Worm (Caenorhabditis elegans) whole organism, young adult: ENCODE measurements around the gene F44A2.7.

ENCODE experiments used
- B0261.1 ChIP-seq: sonication (generic microtip); optimal IDR thresholded peaks from 2 replicates; lab custom pipeline; 2016; ENCODE audit warnings: mild to moderate bottlenecking, missing genetic modification characterization, moderate library complexity, missing compliant biosample characterization
- D2030.7 ChIP-seq: fragments of 200-800 bp; sonication (Bioruptor generic); IDR thresholded peaks from 2 replicates; pipeline ENCODE4 v1.3.6; 2022; ENCODE audit warnings: missing genetic modification reagents, missing genetic modification characterization, missing compliant biosample characterization
- F52B5.7 ChIP-seq: sonication (generic microtip); optimal IDR thresholded peaks from 2 replicates; lab custom pipeline; 2016; ENCODE audit warnings: mild to moderate bottlenecking, missing genetic modification characterization, missing compliant biosample characterization
- T07F8.4 ChIP-seq: sonication (generic microtip); optimal IDR thresholded peaks from 2 replicates; lab custom pipeline; 2016; ENCODE audit warnings: mild to moderate bottlenecking, missing genetic modification characterization, moderate library complexity, missing compliant biosample characterization
- T26A5.8 ChIP-seq: sonication (generic microtip); optimal IDR thresholded peaks from 2 replicates; lab custom pipeline; 2016; ENCODE audit warnings: missing genetic modification characterization, missing compliant biosample characterization
- Y67H2A.10 ChIP-seq: fragments of 200-800 bp; sonication (Bioruptor generic); conservative IDR thresholded peaks from 2 replicates; pipeline ENCODE4 v1.3.6; 2022; ENCODE audit warnings: missing genetic modification reagents, missing genetic modification characterization, missing compliant biosample characterization
- Y79H2A.3 ChIP-seq: fragments of 200-800 bp; sonication (Bioruptor generic); conservative IDR thresholded peaks from 2 replicates; pipeline ENCODE4 v1.3.6; 2022; ENCODE audit warnings: missing genetic modification reagents, missing genetic modification characterization, missing compliant biosample characterization
- Y95B8A.8 ChIP-seq: fragments of 200-800 bp; sonication (Bioruptor generic); IDR thresholded peaks from 2 replicates; pipeline ENCODE4 v1.3.6; 2022; ENCODE audit warnings: missing genetic modification reagents, missing genetic modification characterization, missing compliant biosample characterization
- ZK185.1 ChIP-seq: sonication (generic microtip); optimal IDR thresholded peaks from 2 replicates; lab custom pipeline; 2016; ENCODE audit warnings: mild to moderate bottlenecking, missing genetic modification characterization, missing compliant biosample characterization; ENCODE audit not compliant: poor library complexity, severe bottlenecking
- akir-1 ChIP-seq: fragments of 200-800 bp; sonication (Bioruptor generic); optimal IDR thresholded peaks from 2 replicates; lab custom pipeline; 2018; ENCODE audit warnings: mild to moderate bottlenecking, missing genetic modification characterization, moderate library complexity, missing compliant biosample characterization
- atf-7 ChIP-seq: sonication (generic microtip); optimal IDR thresholded peaks from 2 replicates; lab custom pipeline; 2017; ENCODE audit warnings: mild to moderate bottlenecking, missing genetic modification characterization, missing compliant biosample characterization
- attf-3 ChIP-seq: fragments of 200-800 bp; sonication (Bioruptor generic); conservative IDR thresholded peaks from 2 replicates; pipeline ENCODE4 v1.3.6; 2022; ENCODE audit warnings: missing genetic modification reagents, missing genetic modification characterization, missing compliant biosample characterization
- attf-5 ChIP-seq: fragments of 200-800 bp; sonication (Bioruptor generic); optimal IDR thresholded peaks from 2 replicates; lab custom pipeline; 2018; ENCODE audit warnings: mild to moderate bottlenecking, missing genetic modification characterization, missing compliant biosample characterization
- cebp-1 ChIP-seq, 2 experiments: fragments of 200-800 bp in 1 of 2; sonication (Bioruptor generic) in 1 of 2; sonication (generic microtip) in 1 of 2; IDR thresholded peaks in 1 of 2; optimal IDR thresholded peaks in 1 of 2; 2 replicates each; pipeline versions ENCODE4 v1.3.6 to Lab custom; 2017 to 2022; ENCODE audit warnings: missing compliant biosample characterization in 2 of 2, missing genetic modification characterization in 2 of 2, mild to moderate bottlenecking in 1 of 2, missing genetic modification reagents in 1 of 2, moderate library complexity in 1 of 2
- cebp-2 ChIP-seq: fragments of 200-800 bp; sonication (Bioruptor generic); IDR thresholded peaks from 2 replicates; pipeline ENCODE4 v1.3.6; 2022; ENCODE audit warnings: missing genetic modification characterization, missing compliant biosample characterization
- ceh-100 ChIP-seq: fragments of 200-800 bp; sonication (Bioruptor generic); IDR thresholded peaks from 2 replicates; pipeline ENCODE4 v1.3.6; 2022; ENCODE audit warnings: missing genetic modification reagents, missing genetic modification characterization, missing compliant biosample characterization
- ceh-27 ChIP-seq: fragments of 200-800 bp; sonication (Bioruptor generic); optimal IDR thresholded peaks from 2 replicates; lab custom pipeline; 2018; ENCODE audit warnings: mild to moderate bottlenecking, missing genetic modification characterization, moderate library complexity, missing compliant biosample characterization
- dpff-1 ChIP-seq: sonication (generic microtip); optimal IDR thresholded peaks from 2 replicates; lab custom pipeline; 2017; ENCODE audit warnings: mild to moderate bottlenecking, missing genetic modification characterization, missing compliant biosample characterization
- dpl-1 ChIP-seq: fragments of 150-350 bp; optimal IDR thresholded peaks from 2 replicates; lab custom pipeline; 2014; ENCODE audit warnings: missing biosample characterization, missing genetic modification reagents, missing genetic modification characterization
- egl-44 ChIP-seq: fragments of 200-800 bp; sonication (Bioruptor generic); IDR thresholded peaks from 2 replicates; pipeline ENCODE4 v1.3.6; 2022; ENCODE audit warnings: missing genetic modification reagents, missing genetic modification characterization, missing compliant biosample characterization
- ekl-4 ChIP-seq: fragments of 200-800 bp; sonication (Bioruptor generic); IDR thresholded peaks from 2 replicates; pipeline ENCODE4 v1.3.6; 2022; ENCODE audit warnings: missing genetic modification reagents, missing genetic modification characterization, missing compliant biosample characterization
- hlh-12 ChIP-seq: sonication (generic microtip); optimal IDR thresholded peaks from 2 replicates; lab custom pipeline; 2016; ENCODE audit warnings: missing genetic modification characterization, missing compliant biosample characterization
- hmg-20 ChIP-seq: fragments of 200-800 bp; sonication (Bioruptor generic); IDR thresholded peaks from 2 replicates; pipeline ENCODE4 v1.3.6; 2022; ENCODE audit warnings: missing genetic modification reagents, missing genetic modification characterization, missing compliant biosample characterization
- let-526 ChIP-seq: fragments of 200-800 bp; sonication (Bioruptor generic); IDR thresholded peaks from 2 replicates; pipeline ENCODE4 v1.3.6; 2022; ENCODE audit warnings: missing genetic modification reagents, missing genetic modification characterization, missing compliant biosample characterization
- lin-26 ChIP-seq: fragments of 200-800 bp; sonication (Bioruptor generic); IDR thresholded peaks from 2 replicates; pipeline ENCODE4 v1.3.6; 2022; ENCODE audit warnings: missing genetic modification reagents, missing genetic modification characterization, missing compliant biosample characterization
- lin-40 ChIP-seq: sonication (generic microtip); optimal IDR thresholded peaks from 2 replicates; lab custom pipeline; 2016; ENCODE audit warnings: missing genetic modification characterization, mild to moderate bottlenecking, missing compliant biosample characterization, missing genotype, missing genetic modification reagents
- lin-54 ChIP-seq: fragments of 200-800 bp; sonication (Bioruptor generic); optimal IDR thresholded peaks from 2 replicates; lab custom pipeline; 2018; ENCODE audit warnings: mild to moderate bottlenecking, missing genetic modification characterization, missing compliant biosample characterization
- mes-4 ChIP-seq: sonication (generic microtip); optimal IDR thresholded peaks from 2 replicates; lab custom pipeline; 2016; ENCODE audit warnings: missing genotype, missing genetic modification characterization, missing compliant biosample characterization
- nfya-1 ChIP-seq: sonication (generic microtip); optimal IDR thresholded peaks from 2 replicates; lab custom pipeline; 2017; ENCODE audit warnings: antibody characterized with exemption, missing compliant biosample characterization, missing genetic modification characterization, borderline replicate concordance; ENCODE audit not compliant: insufficient read depth
- nhr-80 ChIP-seq: sonication (generic microtip); optimal IDR thresholded peaks from 2 replicates; lab custom pipeline; 2016; ENCODE audit warnings: missing genetic modification characterization, missing compliant biosample characterization
- repo-1 ChIP-seq: sonication (generic microtip); optimal IDR thresholded peaks from 2 replicates; lab custom pipeline; 2017; ENCODE audit warnings: mild to moderate bottlenecking, missing genetic modification characterization, missing compliant biosample characterization
- sdz-38 ChIP-seq: sonication (generic microtip); optimal IDR thresholded peaks from 2 replicates; lab custom pipeline; 2016; ENCODE audit warnings: missing genotype, missing genetic modification characterization, missing compliant biosample characterization
- snpc-1.3 ChIP-seq: sonication (generic microtip); optimal IDR thresholded peaks from 2 replicates; lab custom pipeline; 2017; ENCODE audit warnings: missing genetic modification characterization, mild to moderate bottlenecking, missing compliant biosample characterization, antibody characterized with exemption, moderate library complexity, missing genotype, missing genetic modification reagents; ENCODE audit not compliant: insufficient read depth
- snpc-4 ChIP-seq, 5 experiments: fragments of 150-350 bp in 1 of 5; sonication (generic microtip) in 4 of 5; optimal IDR thresholded peaks; 2 replicates each; lab custom pipeline; 2014 to 2018; ENCODE audit warnings: missing genetic modification characterization in 5 of 5, missing biosample characterization in 3 of 5, antibody characterized with exemption in 2 of 5, mild to moderate bottlenecking in 2 of 5, missing compliant biosample characterization in 2 of 5, missing genotype in 2 of 5, moderate library complexity in 2 of 5, missing genetic modification reagents in 1 of 5
- sptf-2 ChIP-seq: fragments of 200-800 bp; sonication (Bioruptor generic); optimal IDR thresholded peaks from 2 replicates; lab custom pipeline; 2018; ENCODE audit warnings: mild to moderate bottlenecking, missing genetic modification characterization, missing compliant biosample characterization
- unc-62 ChIP-seq: fragments of 150-350 bp; optimal IDR thresholded peaks from 2 replicates; lab custom pipeline; 2014; ENCODE audit warnings: missing biosample characterization, missing genetic modification reagents, missing genetic modification characterization
- ztf-3 ChIP-seq: fragments of 200-800 bp; sonication (Bioruptor generic); optimal IDR thresholded peaks from 2 replicates; lab custom pipeline; 2018; ENCODE audit warnings: mild to moderate bottlenecking, missing genetic modification characterization, missing compliant biosample characterization

Gene F44A2.7

ce11 chrV:9332611-9333315 lies 11.5 kb downstream of the F44A2.7 start:
- no peak for TF ChIP-seq lin-54
- no peak for TF ChIP-seq ceh-100 (GFP tag; lab: Robert Waterston, UW)
- TF ChIP-seq ekl-4 = no peak
- TF ChIP-seq T07F8.4 = no peak
- TF ChIP-seq let-526 = no peak
- no peak for TF ChIP-seq akir-1

DNA sequence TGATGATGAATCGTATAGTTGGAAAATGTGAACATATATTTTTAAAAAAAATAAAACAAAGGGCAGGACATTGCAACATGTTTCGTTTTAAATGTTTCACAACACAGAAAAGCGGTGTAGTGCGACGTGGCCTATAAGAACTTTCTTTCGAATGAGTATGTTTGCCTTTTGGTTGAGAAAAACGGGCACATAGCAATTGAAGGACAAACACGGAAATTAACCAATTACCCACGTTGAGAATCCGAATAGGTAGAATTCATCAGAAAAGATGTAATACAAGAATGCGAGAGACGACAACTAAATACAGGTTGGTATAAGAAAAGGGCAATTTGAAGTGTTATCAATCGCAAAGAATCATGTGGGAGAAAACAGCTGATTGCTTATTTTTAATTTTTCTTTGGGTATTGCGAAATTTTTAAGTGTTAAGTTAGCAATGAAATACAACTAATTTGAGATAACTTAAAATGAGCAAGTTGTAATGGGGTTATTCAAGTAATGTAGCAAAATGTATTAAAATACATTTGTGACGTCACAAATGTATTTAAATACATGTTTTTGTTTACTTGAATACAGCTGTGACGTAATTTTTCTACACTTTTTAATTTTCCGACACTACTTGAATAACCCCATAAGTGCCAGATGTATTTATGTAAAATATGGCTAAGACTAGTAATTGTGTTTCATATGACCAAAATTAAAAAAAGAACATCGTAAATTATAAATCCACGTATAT lies 12.2 kb downstream of the F44A2.7 start, which contains the start of gene acl-14:
TSS of gene acl-14 (minus strand) at position 316 of the 733 bp plus-strand sequence.
- TF ChIP-seq hmg-20 (GFP tag; lab: Robert Waterston, UW) = no peak
- TF ChIP-seq ztf-3 (GFP tag; lab: Kevin White, UChicago) = no peak
- TF ChIP-seq lin-26 = 0 out of 2 replicates have a peak, but pooled peaks have one; percentile 15
- TF ChIP-seq cebp-1 (GFP tag; IDR thresholded peaks at IDR 0.05; lab: Robert Waterston, UW) = peak; percentile 96
- TF ChIP-seq cebp-1 (tag; optimal IDR thresholded peaks at IDR 0.05; lab: Kevin White, UChicago) = peak; percentile 97
- TF ChIP-seq repo-1 (tag; lab: Kevin White, UChicago) = no peak
- no peak for TF ChIP-seq lin-40 (tag; lab: Kevin White, UChicago)
- TF ChIP-seq, all 124 proteins: peak for 2

- TF ChIP-seq atf-7 (tag; lab: Kevin White, UChicago) = peak; percentile 4
- TF ChIP-seq attf-3 (GFP tag; lab: Robert Waterston, UW) = peak; percentile 76
- no peak for TF ChIP-seq dpl-1 (GFP tag; lab: Kevin White, UChicago)
- TF ChIP-seq unc-62 (GFP tag; lab: Kevin White, UChicago) = peak; percentile 75
- no peak for TF ChIP-seq Y95B8A.8 (GFP tag; lab: Robert Waterston, UW)
- no peak for TF ChIP-seq B0261.1 (tag; lab: Kevin White, UChicago)
- TF ChIP-seq nhr-80 (tag; lab: Kevin White, UChicago) = peak; percentile 72
- TF ChIP-seq egl-44 (GFP tag; lab: Robert Waterston, UW) = peak; percentile 30; the same call in 1 of the 2 replicates
- no peak for TF ChIP-seq hlh-12 (tag; lab: Kevin White, UChicago)
- TF ChIP-seq snpc-4 (GFP tag; optimal IDR thresholded peaks at IDR 0.05; lab: Kevin White, UChicago) = no peak
- peak in 1 of 4 experiments; percentile 33 for TF ChIP-seq snpc-4 (tag; optimal IDR thresholded peaks at IDR 0.05; lab: Kevin White, UChicago)
Measured at ce11 chrV:9334216-9334615, 12.9 kb downstream of the F44A2.7 start, which contains the start of gene ucp-4. ucp-4 (plus strand) TSS chrV:9334298.

DNA sequence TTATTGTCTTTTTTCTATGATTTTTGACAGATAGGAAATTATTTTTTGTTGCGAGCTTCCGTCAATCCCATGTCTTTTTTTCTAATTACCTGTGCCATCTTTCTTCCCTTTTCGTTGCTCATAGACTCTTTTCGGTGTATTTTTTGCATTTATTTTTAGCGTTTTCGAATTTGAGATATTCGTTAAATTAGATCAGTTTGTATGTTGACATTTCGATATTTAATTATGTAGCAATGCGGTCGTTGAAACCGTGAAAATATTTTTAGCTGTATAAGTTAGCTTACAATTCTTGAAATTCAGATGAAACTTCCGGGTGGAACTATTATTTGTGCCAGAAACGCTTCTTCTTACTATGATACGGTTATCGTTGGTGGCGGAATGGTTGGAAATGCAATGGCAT lies 15.2 kb downstream of the F44A2.7 start, which contains the start of gene coq-6:
TSS of gene coq-6 (plus strand) at position 301 of the 400 bp plus-strand sequence.
- no peak for TF ChIP-seq nfya-1 (tag; lab: Kevin White, UChicago)
- no peak for TF ChIP-seq ceh-27 (GFP tag; lab: Kevin White, UChicago)
- no peak for TF ChIP-seq cebp-1 (GFP tag; IDR thresholded peaks at IDR 0.05; lab: Robert Waterston, UW)
- peak; percentile 1 for TF ChIP-seq cebp-1 (tag; optimal IDR thresholded peaks at IDR 0.05; lab: Kevin White, UChicago)

DNA sequence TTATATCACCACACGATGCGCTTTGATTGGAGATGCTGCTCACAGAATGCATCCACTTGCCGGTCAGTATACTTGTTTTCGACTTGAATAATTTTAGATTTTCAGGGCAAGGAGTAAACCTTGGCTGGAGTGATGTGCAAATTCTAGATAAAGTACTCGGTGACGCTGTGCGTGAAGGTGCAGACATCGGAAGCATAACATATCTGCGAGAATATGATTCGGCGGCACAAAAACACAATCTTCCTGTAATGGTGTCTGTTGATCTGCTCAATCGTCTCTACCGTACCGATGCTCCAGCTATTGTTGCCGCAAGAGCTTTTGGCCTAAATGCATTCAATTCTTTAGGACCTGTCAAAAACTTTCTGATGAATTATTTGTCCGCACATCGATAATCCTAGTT lies 17.2 kb downstream of the F44A2.7 start:
- TF ChIP-seq T07F8.4 (no peak), dpff-1 (tag; lab: Kevin White, UChicago) (no peak), sdz-38 (tag; lab: Kevin White, UChicago) (no peak), snpc-1.3 (tag; lab: Kevin White, UChicago) (no peak), cebp-2 (GFP tag; lab: Robert Waterston, UW) (0 out of 2 replicates have a peak, but pooled peaks have one; percentile 40), ceh-27 (GFP tag; lab: Kevin White, UChicago) (no peak), mes-4 (tag; lab: Kevin White, UChicago) (no peak), Y67H2A.10 (GFP tag; lab: Robert Waterston, UW) (no peak), Y79H2A.3 (GFP tag; lab: Robert Waterston, UW) (peak; percentile 80; the same call in 1 of the 2 replicates), attf-5 (peak; percentile 17), lin-26 (peak; percentile 58; the same call in 1 of the 2 replicates), sptf-2 (GFP tag; lab: Kevin White, UChicago) (no peak), ZK185.1 (tag; lab: Kevin White, UChicago) (peak; percentile 75), F52B5.7 (tag; lab: Kevin White, UChicago) (peak; percentile 15), repo-1 (tag; lab: Kevin White, UChicago) (peak; percentile 83), atf-7 (tag; lab: Kevin White, UChicago) (peak; percentile 9), D2030.7 (GFP tag; lab: Robert Waterston, UW) (no peak), T26A5.8 (no peak)
